Worm (Caenorhabditis elegans): ENCODE results near the gene C17B7.14.

C17B7.14 gene

ce11 chrV:3355544-3355943, 35.2 kb upstream of the C17B7.14 start:
- TF ChIP-seq unc-98 (GFP tag; IDR thresholded peaks at IDR 0.05) (no peak), nhr-85 (tag) (peak; percentile 67), lin-14 (GFP tag; optimal IDR thresholded peaks at IDR 0.05) (peak; percentile 13)

ce11 chrV:3352925-3353324, 32.6 kb upstream of the C17B7.14 start, which contains the start of gene C17B7.12:
TSS of gene C17B7.12 (plus strand) at chrV:3353225.
- TF ChIP-seq nhr-19 (GFP tag; conservative IDR thresholded peaks at IDR 0.05) (no peak), vab-15 (tag; optimal IDR thresholded peaks at IDR 0.05) (no peak), mef-2 (tag; optimal IDR thresholded peaks at IDR 0.05) (no peak), sptf-1 (tag; optimal IDR thresholded peaks at IDR 0.05) (no peak), hpl-2 (GFP tag; optimal IDR thresholded peaks at IDR 0.05) (no peak), ama-1 (optimal IDR thresholded peaks at IDR 0.05) (no peak), isw-1 (GFP tag; IDR thresholded peaks at IDR 0.05) (no peak), egl-13 (tag; optimal IDR thresholded peaks at IDR 0.05) (no peak), xbp-1 (tag; optimal IDR thresholded peaks at IDR 0.05) (no peak), grh-1 (GFP tag; IDR thresholded peaks at IDR 0.05) (no peak), pag-3 (tag; optimal IDR thresholded peaks at IDR 0.05; ENCODE audit: borderline replicate concordance, insufficient read depth) (no peak), aly-2 (tag; optimal IDR thresholded peaks at IDR 0.05) (no peak), aha-1 (tag; optimal IDR thresholded peaks at IDR 0.05) (no peak), fkh-8 (tag; optimal IDR thresholded peaks at IDR 0.05) (no peak)

DNA sequence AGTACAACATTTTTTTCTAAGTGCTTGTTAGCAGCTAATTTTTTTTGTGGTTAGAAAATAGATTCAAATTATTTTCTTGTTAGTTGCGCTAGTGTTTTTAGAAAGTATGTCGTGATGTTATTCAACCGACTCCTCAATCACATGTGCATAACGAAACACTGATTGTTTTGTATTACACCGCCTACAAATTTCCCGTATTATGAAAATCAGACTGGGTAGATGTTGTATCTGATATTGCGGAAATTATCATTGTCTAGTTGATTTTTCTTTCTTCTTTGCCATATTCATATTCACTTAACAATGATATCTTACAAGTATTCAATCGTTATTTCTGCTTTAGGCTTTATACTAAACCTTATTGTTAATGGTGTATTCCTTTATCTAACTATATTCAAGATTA, 30.9 kb upstream of the C17B7.14 start, which contains the start of gene str-63:
Gene str-63, plus strand, starts transcription at position 301 of the 400 bp plus-strand sequence.
- no peak for TF ChIP-seq pax-3 (tag; optimal IDR thresholded peaks at IDR 0.05)

DNA sequence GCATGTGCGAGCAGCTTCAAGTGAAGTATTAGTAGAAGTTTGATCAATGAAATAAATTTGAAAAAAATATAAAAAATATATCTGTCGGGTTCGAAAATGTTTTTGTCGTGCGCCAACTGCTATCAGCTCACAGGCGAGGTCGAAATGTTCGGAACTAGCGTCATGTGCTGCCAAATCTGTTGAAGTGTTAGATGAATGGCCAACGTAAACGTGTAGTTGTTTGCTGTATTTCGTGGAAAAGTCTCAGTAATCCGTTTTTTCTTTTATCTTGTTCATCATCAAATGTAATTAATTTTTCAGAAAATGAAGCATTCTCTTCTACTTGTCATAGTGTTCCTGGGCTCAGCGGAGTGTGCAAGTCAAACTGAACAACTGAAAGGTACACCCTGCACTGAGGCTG, 29.5 kb upstream of the C17B7.14 start, which contains the start of gene C17B7.15:
Gene C17B7.15, plus strand, starts transcription at position 301 of the 400 bp plus-strand sequence.
- TF ChIP-seq lin-14 (GFP tag; optimal IDR thresholded peaks at IDR 0.05), result peak; percentile 12
- no peak for TF ChIP-seq sox-4 (tag; optimal IDR thresholded peaks at IDR 0.05)

ce11 chrV:3347486-3347885, 27.2 kb upstream of the C17B7.14 start:
- TF ChIP-seq nhr-20 (tag; optimal IDR thresholded peaks at IDR 0.05) (peak; percentile 12), lin-14 (GFP tag; optimal IDR thresholded peaks at IDR 0.05) (peak; percentile 49), mef-2 (tag; optimal IDR thresholded peaks at IDR 0.05) (no peak), rnt-1 (tag; optimal IDR thresholded peaks at IDR 0.05) (peak; percentile 57), nhr-28 (tag; optimal IDR thresholded peaks at IDR 0.05) (no peak), fkh-8 (tag; optimal IDR thresholded peaks at IDR 0.05) (no peak), nhr-19 (GFP tag; conservative IDR thresholded peaks at IDR 0.05) (peak; percentile 22; the same call in 1 of the 2 replicates), nhr-71 (tag; optimal IDR thresholded peaks at IDR 0.05) (peak; percentile 43), aly-2 (tag; optimal IDR thresholded peaks at IDR 0.05) (no peak), vab-15 (tag; optimal IDR thresholded peaks at IDR 0.05) (no peak), nhr-12 (tag; optimal IDR thresholded peaks at IDR 0.05) (no peak), ceh-90 (tag; optimal IDR thresholded peaks at IDR 0.05) (no peak), nhr-237 (tag; optimal IDR thresholded peaks at IDR 0.05) (no peak), dpl-1 (GFP tag; optimal IDR thresholded peaks at IDR 0.05) (no peak), efl-3 (GFP tag; optimal IDR thresholded peaks at IDR 0.05) (no peak)

- TF ChIP-seq unc-30 (tag; optimal IDR thresholded peaks at IDR 0.05), result no peak
- TF ChIP-seq vab-15 (tag; optimal IDR thresholded peaks at IDR 0.05), result no peak
- no peak for TF ChIP-seq snpc-4 (tag; optimal IDR thresholded peaks at IDR 0.05)
- TF ChIP-seq unc-130 (tag; optimal IDR thresholded peaks at IDR 0.05), result no peak
- TF ChIP-seq C34B4.2 (tag; optimal IDR thresholded peaks at IDR 0.05), result no peak
- peak; percentile 19 for TF ChIP-seq nhr-71 (tag; optimal IDR thresholded peaks at IDR 0.05)
- no peak for TF ChIP-seq nhr-90 (tag; optimal IDR thresholded peaks at IDR 0.05; ENCODE audit: poor library complexity)
- TF ChIP-seq swsn-7 (tag; optimal IDR thresholded peaks at IDR 0.05), result peak; percentile 3
- no peak for TF ChIP-seq skn-1 (tag; optimal IDR thresholded peaks at IDR 0.05)
- TF ChIP-seq ztf-4 (tag; optimal IDR thresholded peaks at IDR 0.05), result no peak
- TF ChIP-seq mep-1 (tag; optimal IDR thresholded peaks at IDR 0.05), result peak; percentile 23
- no peak for TF ChIP-seq nhr-237 (tag; optimal IDR thresholded peaks at IDR 0.05)
- peak in 1 of 2 experiments; percentile 2 for TF ChIP-seq lsy-2 (tag; optimal IDR thresholded peaks at IDR 0.05)
- no peak for TF ChIP-seq alr-1 (tag; optimal IDR thresholded peaks at IDR 0.05; ENCODE audit: borderline replicate concordance)
- no peak for TF ChIP-seq aly-2 (tag; optimal IDR thresholded peaks at IDR 0.05)
- TF ChIP-seq mef-2 (tag; optimal IDR thresholded peaks at IDR 0.05), result no peak
- peak; percentile 14 for TF ChIP-seq nhr-47 (tag; optimal IDR thresholded peaks at IDR 0.05)
- peak; percentile 19 for TF ChIP-seq snu-23 (GFP tag; optimal IDR thresholded peaks at IDR 0.05)
- TF ChIP-seq dpl-1 (GFP tag; optimal IDR thresholded peaks at IDR 0.05), result peak in 2 of 3 experiments; percentile 28 to 47
- TF ChIP-seq sptf-1 (tag; optimal IDR thresholded peaks at IDR 0.05), result no peak
- no peak for TF ChIP-seq egl-13 (tag; optimal IDR thresholded peaks at IDR 0.05)
- no peak for TF ChIP-seq ceh-82 (tag; optimal IDR thresholded peaks at IDR 0.05)
These were observed 26.2 kb upstream of the C17B7.14 start, which contains the start of gene fbxa-65 for ce11 chrV:3346434-3347019. TSS of gene fbxa-65 (minus strand) at chrV:3346484.

Data from whole organism, L1 larva.